Worm (Caenorhabditis elegans) whole organism, young adult: Measurements from ENCODE around the gene pbs-3.
A peak's percentile ranks its signal among the peaks of the same experiment; 100 is the strongest.

Experiments used
- B0261.1 ChIP-seq: sonication (generic microtip); optimal IDR thresholded peaks from 2 replicates; lab custom pipeline; 2016; ENCODE audit warnings: mild to moderate bottlenecking, missing genetic modification characterization, moderate library complexity, missing compliant biosample characterization
- B0336.3 ChIP-seq: fragments of 200-800 bp; sonication (Bioruptor generic); IDR thresholded peaks from 2 replicates; pipeline ENCODE4 v1.3.6; 2022; ENCODE audit warnings: missing genetic modification characterization, missing compliant biosample characterization
- F33H1.4 ChIP-seq: fragments of 200-800 bp; sonication (Bioruptor generic); IDR thresholded peaks from 2 replicates; pipeline ENCODE4 v1.3.6; 2022; ENCODE audit warnings: missing genetic modification reagents, missing genetic modification characterization, missing compliant biosample characterization
- F52B5.7 ChIP-seq: sonication (generic microtip); optimal IDR thresholded peaks from 2 replicates; lab custom pipeline; 2016; ENCODE audit warnings: mild to moderate bottlenecking, missing genetic modification characterization, missing compliant biosample characterization
- F57A8.1 ChIP-seq: fragments of 200-800 bp; sonication (Bioruptor generic); optimal IDR thresholded peaks from 2 replicates; lab custom pipeline; 2018; ENCODE audit warnings: mild to moderate bottlenecking, missing genetic modification characterization, moderate library complexity, missing compliant biosample characterization
- F57C9.4 ChIP-seq: sonication (generic microtip); optimal IDR thresholded peaks from 2 replicates; lab custom pipeline; 2017; ENCODE audit warnings: mild to moderate bottlenecking, missing genetic modification characterization, missing compliant biosample characterization
- T07F8.4 ChIP-seq: sonication (generic microtip); optimal IDR thresholded peaks from 2 replicates; lab custom pipeline; 2016; ENCODE audit warnings: mild to moderate bottlenecking, missing genetic modification characterization, moderate library complexity, missing compliant biosample characterization
- Y53G8AR.9 ChIP-seq: fragments of 200-800 bp; sonication (Bioruptor generic); conservative IDR thresholded peaks from 2 replicates; pipeline ENCODE4 v1.3.6; 2022; ENCODE audit warnings: missing genetic modification reagents, missing genetic modification characterization, missing compliant biosample characterization
- Y67H2A.10 ChIP-seq: fragments of 200-800 bp; sonication (Bioruptor generic); conservative IDR thresholded peaks from 2 replicates; pipeline ENCODE4 v1.3.6; 2022; ENCODE audit warnings: missing genetic modification reagents, missing genetic modification characterization, missing compliant biosample characterization
- Y95B8A.8 ChIP-seq: fragments of 200-800 bp; sonication (Bioruptor generic); IDR thresholded peaks from 2 replicates; pipeline ENCODE4 v1.3.6; 2022; ENCODE audit warnings: missing genetic modification reagents, missing genetic modification characterization, missing compliant biosample characterization
- ZK185.1 ChIP-seq: sonication (generic microtip); optimal IDR thresholded peaks from 2 replicates; lab custom pipeline; 2016; ENCODE audit warnings: mild to moderate bottlenecking, missing genetic modification characterization, missing compliant biosample characterization; ENCODE audit not compliant: poor library complexity, severe bottlenecking
- aptf-3 ChIP-seq: fragments of 200-800 bp; sonication (Bioruptor generic); IDR thresholded peaks from 2 replicates; pipeline ENCODE4 v1.3.6; 2022; ENCODE audit warnings: missing genetic modification characterization, missing compliant biosample characterization
- athp-1 ChIP-seq: sonication (generic microtip); optimal IDR thresholded peaks from 2 replicates; lab custom pipeline; 2017; ENCODE audit warnings: mild to moderate bottlenecking, missing genetic modification characterization, missing compliant biosample characterization
- attf-5 ChIP-seq: fragments of 200-800 bp; sonication (Bioruptor generic); optimal IDR thresholded peaks from 2 replicates; lab custom pipeline; 2018; ENCODE audit warnings: mild to moderate bottlenecking, missing genetic modification characterization, missing compliant biosample characterization
- attf-6 ChIP-seq: fragments of 200-800 bp; sonication (Bioruptor generic); IDR thresholded peaks from 2 replicates; pipeline ENCODE4 v1.3.6; 2022; ENCODE audit warnings: missing genetic modification reagents, missing genetic modification characterization, missing compliant biosample characterization
- bed-2 ChIP-seq: fragments of 200-800 bp; sonication (Bioruptor generic); IDR thresholded peaks from 2 replicates; pipeline ENCODE4 v1.3.6; 2022; ENCODE audit warnings: missing genetic modification reagents, missing genetic modification characterization, missing compliant biosample characterization
- ccch-3 ChIP-seq: fragments of 200-800 bp; sonication (Bioruptor generic); optimal IDR thresholded peaks from 2 replicates; lab custom pipeline; 2018; ENCODE audit warnings: mild to moderate bottlenecking, missing genetic modification characterization, missing compliant biosample characterization
- cebp-1 ChIP-seq, 2 experiments: fragments of 200-800 bp in 1 of 2; sonication (Bioruptor generic) in 1 of 2; sonication (generic microtip) in 1 of 2; IDR thresholded peaks in 1 of 2; optimal IDR thresholded peaks in 1 of 2; 2 replicates each; pipeline versions ENCODE4 v1.3.6 to Lab custom; 2017 to 2022; ENCODE audit warnings: missing compliant biosample characterization in 2 of 2, missing genetic modification characterization in 2 of 2, mild to moderate bottlenecking in 1 of 2, missing genetic modification reagents in 1 of 2, moderate library complexity in 1 of 2
- ceh-27 ChIP-seq: fragments of 200-800 bp; sonication (Bioruptor generic); optimal IDR thresholded peaks from 2 replicates; lab custom pipeline; 2018; ENCODE audit warnings: mild to moderate bottlenecking, missing genetic modification characterization, moderate library complexity, missing compliant biosample characterization
- ceh-40 ChIP-seq: fragments of 200-800 bp; sonication (Bioruptor generic); IDR thresholded peaks from 2 replicates; pipeline ENCODE4 v1.3.6; 2022; ENCODE audit warnings: missing genetic modification characterization, missing compliant biosample characterization
- ceh-79 ChIP-seq: sonication (generic microtip); optimal IDR thresholded peaks from 2 replicates; lab custom pipeline; 2017; ENCODE audit warnings: mild to moderate bottlenecking, missing genetic modification characterization, missing compliant biosample characterization
- ceh-91 ChIP-seq: fragments of 200-800 bp; sonication (Bioruptor generic); IDR thresholded peaks from 2 replicates; pipeline ENCODE4 v1.3.6; 2022; ENCODE audit warnings: missing genetic modification reagents, missing genetic modification characterization, missing compliant biosample characterization
- dox-1 ChIP-seq: fragments of 200-800 bp; sonication (Bioruptor generic); IDR thresholded peaks from 2 replicates; pipeline ENCODE4 v1.3.6; 2022; ENCODE audit warnings: missing genetic modification reagents, missing genetic modification characterization, missing compliant biosample characterization
- dpl-1 ChIP-seq: fragments of 150-350 bp; optimal IDR thresholded peaks from 2 replicates; lab custom pipeline; 2014; ENCODE audit warnings: missing biosample characterization, missing genetic modification reagents, missing genetic modification characterization
- egl-18 ChIP-seq: fragments of 200-800 bp; sonication (Bioruptor generic); IDR thresholded peaks from 2 replicates; pipeline ENCODE4 v1.3.6; 2022; ENCODE audit warnings: missing genetic modification reagents, missing genetic modification characterization, missing compliant biosample characterization
- gei-17 ChIP-seq: fragments of 200-800 bp; sonication (Bioruptor generic); optimal IDR thresholded peaks from 2 replicates; lab custom pipeline; 2018; ENCODE audit warnings: mild to moderate bottlenecking, missing genetic modification characterization, missing compliant biosample characterization
- hlh-12 ChIP-seq: sonication (generic microtip); optimal IDR thresholded peaks from 2 replicates; lab custom pipeline; 2016; ENCODE audit warnings: missing genetic modification characterization, missing compliant biosample characterization
- hmg-20 ChIP-seq: fragments of 200-800 bp; sonication (Bioruptor generic); IDR thresholded peaks from 2 replicates; pipeline ENCODE4 v1.3.6; 2022; ENCODE audit warnings: missing genetic modification reagents, missing genetic modification characterization, missing compliant biosample characterization
- hsf-1 ChIP-seq: fragments of 200-800 bp; sonication (Bioruptor generic); IDR thresholded peaks from 2 replicates; pipeline ENCODE4 v1.3.6; 2022; ENCODE audit warnings: missing genetic modification reagents, missing genetic modification characterization, missing compliant biosample characterization
- let-526 ChIP-seq: fragments of 200-800 bp; sonication (Bioruptor generic); IDR thresholded peaks from 2 replicates; pipeline ENCODE4 v1.3.6; 2022; ENCODE audit warnings: missing genetic modification reagents, missing genetic modification characterization, missing compliant biosample characterization
- lin-26 ChIP-seq: fragments of 200-800 bp; sonication (Bioruptor generic); IDR thresholded peaks from 2 replicates; pipeline ENCODE4 v1.3.6; 2022; ENCODE audit warnings: missing genetic modification reagents, missing genetic modification characterization, missing compliant biosample characterization
- lin-40 ChIP-seq: sonication (generic microtip); optimal IDR thresholded peaks from 2 replicates; lab custom pipeline; 2016; ENCODE audit warnings: missing genetic modification characterization, mild to moderate bottlenecking, missing compliant biosample characterization, missing genotype, missing genetic modification reagents
- lir-1 ChIP-seq: fragments of 200-800 bp; sonication (Bioruptor generic); conservative IDR thresholded peaks from 2 replicates; pipeline ENCODE4 v1.3.6; 2022; ENCODE audit warnings: missing genetic modification reagents, missing genetic modification characterization, missing compliant biosample characterization
- madf-6 ChIP-seq: fragments of 200-800 bp; sonication (Bioruptor generic); IDR thresholded peaks from 2 replicates; pipeline ENCODE4 v1.3.6; 2022; ENCODE audit warnings: missing genetic modification reagents, missing genetic modification characterization, missing compliant biosample characterization
- mcd-1 ChIP-seq: fragments of 200-800 bp; sonication (Bioruptor generic); IDR thresholded peaks from 2 replicates; pipeline ENCODE4 v1.3.6; 2022; ENCODE audit warnings: missing genetic modification reagents, missing genetic modification characterization, missing compliant biosample characterization
- mes-4 ChIP-seq: sonication (generic microtip); optimal IDR thresholded peaks from 2 replicates; lab custom pipeline; 2016; ENCODE audit warnings: missing genotype, missing genetic modification characterization, missing compliant biosample characterization
- nfya-2 ChIP-seq: fragments of 200-800 bp; sonication (Bioruptor generic); IDR thresholded peaks from 2 replicates; pipeline ENCODE4 v1.3.6; 2022; ENCODE audit warnings: missing genetic modification reagents, missing genetic modification characterization, missing compliant biosample characterization
- nfyb-1 ChIP-seq: fragments of 200-800 bp; sonication (Bioruptor generic); IDR thresholded peaks from 2 replicates; pipeline ENCODE4 v1.3.6; 2022; ENCODE audit warnings: missing genetic modification reagents, missing genetic modification characterization, missing compliant biosample characterization
- nhr-120 ChIP-seq: fragments of 200-800 bp; sonication (Bioruptor generic); IDR thresholded peaks from 2 replicates; pipeline ENCODE4 v1.3.6; 2022; ENCODE audit warnings: missing genetic modification characterization, missing compliant biosample characterization
- nhr-27 ChIP-seq: fragments of 200-800 bp; sonication (Bioruptor generic); optimal IDR thresholded peaks from 2 replicates; lab custom pipeline; 2018; ENCODE audit warnings: mild to moderate bottlenecking, missing genetic modification characterization, moderate library complexity, missing compliant biosample characterization
- pbrm-1 ChIP-seq: fragments of 200-800 bp; sonication (Bioruptor generic); IDR thresholded peaks from 2 replicates; pipeline ENCODE4 v1.3.6; 2022; ENCODE audit warnings: missing genetic modification reagents, missing genetic modification characterization, missing compliant biosample characterization
- sdz-38 ChIP-seq: sonication (generic microtip); optimal IDR thresholded peaks from 2 replicates; lab custom pipeline; 2016; ENCODE audit warnings: missing genotype, missing genetic modification characterization, missing compliant biosample characterization
- snpc-1.1 ChIP-seq: sonication (generic microtip); optimal IDR thresholded peaks from 2 replicates; lab custom pipeline; 2017; ENCODE audit warnings: missing genetic modification characterization, mild to moderate bottlenecking, missing compliant biosample characterization, antibody characterized with exemption, moderate library complexity, missing genotype, missing genetic modification reagents; ENCODE audit not compliant: insufficient read depth
- snpc-3.4 ChIP-seq: sonication (generic microtip); optimal IDR thresholded peaks from 2 replicates; lab custom pipeline; 2017; ENCODE audit warnings: missing genetic modification characterization, mild to moderate bottlenecking, missing compliant biosample characterization, antibody characterized with exemption, moderate library complexity, missing genotype, missing genetic modification reagents
- somi-1 ChIP-seq: fragments of 200-800 bp; sonication (Bioruptor generic); optimal IDR thresholded peaks from 2 replicates; lab custom pipeline; 2018; ENCODE audit warnings: mild to moderate bottlenecking, missing genetic modification characterization, missing compliant biosample characterization
- unc-130 ChIP-seq: sonication (generic microtip); optimal IDR thresholded peaks from 2 replicates; lab custom pipeline; 2016; ENCODE audit warnings: missing genetic modification reagents, missing genetic modification characterization, missing compliant biosample characterization
- unc-62 ChIP-seq: fragments of 150-350 bp; optimal IDR thresholded peaks from 2 replicates; lab custom pipeline; 2014; ENCODE audit warnings: missing biosample characterization, missing genetic modification reagents, missing genetic modification characterization
- ztf-18 ChIP-seq: sonication (generic microtip); optimal IDR thresholded peaks from 2 replicates; lab custom pipeline; 2016; ENCODE audit warnings: missing genotype, mild to moderate bottlenecking, missing genetic modification characterization, missing compliant biosample characterization
- ztf-26 ChIP-seq: sonication (generic microtip); optimal IDR thresholded peaks from 2 replicates; lab custom pipeline; 2017; ENCODE audit warnings: missing genetic modification characterization, missing compliant biosample characterization

The pbs-3 gene

DNA sequence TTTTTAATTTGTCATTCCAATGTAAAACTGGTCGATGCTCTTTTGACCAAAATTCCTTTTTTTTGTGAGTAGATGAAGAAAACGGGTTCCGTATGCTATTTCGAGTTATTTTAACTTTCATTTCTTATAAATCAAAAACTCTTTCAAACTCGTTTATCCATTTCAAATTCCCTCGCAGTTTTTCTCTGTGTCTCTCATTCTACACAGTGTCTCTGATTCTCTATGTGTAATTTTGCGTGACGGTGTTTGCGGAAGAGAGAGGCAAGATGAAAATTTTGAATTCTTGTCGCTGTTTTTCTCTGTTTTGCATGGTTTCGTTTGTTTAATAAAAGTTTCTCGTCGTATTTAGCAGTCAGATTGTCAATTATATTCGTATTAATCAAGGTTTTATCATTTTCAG is 43.9 kb upstream of the pbs-3 start, which contains the start of gene citk-2 (continued):
- no peak for TF ChIP-seq bed-2
- no peak for TF ChIP-seq lir-1 (GFP tag; lab: Robert Waterston, UW)
- 0 out of 2 replicates have a peak, but pooled peaks have one; percentile 42 for TF ChIP-seq pbrm-1 (GFP tag; lab: Robert Waterston, UW)
- TF ChIP-seq dox-1 (GFP tag; lab: Robert Waterston, UW): peak; percentile 30; the same call in 1 of the 2 replicates
- no peak for TF ChIP-seq cebp-1 (GFP tag; IDR thresholded peaks at IDR 0.05; lab: Robert Waterston, UW)
- TF ChIP-seq cebp-1 (tag; optimal IDR thresholded peaks at IDR 0.05; lab: Kevin White, UChicago): no peak
- 0 out of 2 replicates have a peak, but pooled peaks have one; percentile 37 for TF ChIP-seq ceh-91
- TF ChIP-seq nhr-27 (tag; lab: Kevin White, UChicago): no peak
- no peak for TF ChIP-seq F57A8.1 (GFP tag; lab: Kevin White, UChicago)
- peak; percentile 79 for TF ChIP-seq mcd-1 (GFP tag; lab: Robert Waterston, UW)
- peak; percentile 74 for TF ChIP-seq nfyb-1 (GFP tag; lab: Robert Waterston, UW)
- TF ChIP-seq F33H1.4 (GFP tag; lab: Robert Waterston, UW): peak; percentile 59
- TF ChIP-seq Y53G8AR.9: peak; percentile 70; the same call in 1 of the 2 replicates
- TF ChIP-seq unc-130 (GFP tag; lab: Kevin White, UChicago): no peak
- peak; percentile 95 for TF ChIP-seq dpl-1 (GFP tag; lab: Kevin White, UChicago)
- TF ChIP-seq hlh-12: no peak
- TF ChIP-seq ceh-27 (GFP tag; lab: Kevin White, UChicago): peak; percentile 72
- no peak for TF ChIP-seq somi-1
- no peak for TF ChIP-seq Y95B8A.8
- TF ChIP-seq ccch-3: no peak
- TF ChIP-seq ZK185.1: peak; percentile 53
- no peak for TF ChIP-seq sdz-38 (tag; lab: Kevin White, UChicago)
- no peak for TF ChIP-seq ceh-79
- no peak for TF ChIP-seq T07F8.4
- no peak for TF ChIP-seq attf-6 (GFP tag; lab: Robert Waterston, UW)
- TF ChIP-seq B0261.1 (tag; lab: Kevin White, UChicago): no peak
- TF ChIP-seq snpc-3.4 (tag; lab: Kevin White, UChicago): peak; percentile 55
- no peak for TF ChIP-seq hsf-1 (GFP tag; lab: Robert Waterston, UW)
- TF ChIP-seq gei-17 (GFP tag; lab: Kevin White, UChicago): no peak
- TF ChIP-seq aptf-3 (GFP tag; lab: Robert Waterston, UW): no peak
- TF ChIP-seq unc-62: no peak
- TF ChIP-seq ztf-18 (tag; lab: Kevin White, UChicago): peak; percentile 5
- TF ChIP-seq let-526: no peak
- no peak for TF ChIP-seq ceh-40
- no peak for TF ChIP-seq Y67H2A.10 (GFP tag; lab: Robert Waterston, UW)
- no peak for TF ChIP-seq nfya-2 (GFP tag; lab: Robert Waterston, UW)
- TF ChIP-seq hmg-20 (GFP tag; lab: Robert Waterston, UW): no peak
- no peak for TF ChIP-seq F57C9.4 (tag; lab: Kevin White, UChicago)
- TF ChIP-seq F52B5.7 (tag; lab: Kevin White, UChicago): no peak
- 0 out of 2 replicates have a peak, but pooled peaks have one; percentile 25 for TF ChIP-seq B0336.3
- 0 out of 2 replicates have a peak, but pooled peaks have one; percentile 13 for TF ChIP-seq egl-18 (GFP tag; lab: Robert Waterston, UW)
- no peak for TF ChIP-seq athp-1
- TF ChIP-seq mes-4 (tag; lab: Kevin White, UChicago): no peak
- TF ChIP-seq lin-26: no peak
- peak; percentile 58 for TF ChIP-seq madf-6
- TF ChIP-seq snpc-1.1 (tag; lab: Kevin White, UChicago): peak; percentile 41
- no peak for TF ChIP-seq nhr-120 (GFP tag; lab: Robert Waterston, UW)
- TF ChIP-seq ztf-26 (tag; lab: Kevin White, UChicago): peak; percentile 4
- TF ChIP-seq attf-5 (GFP tag; lab: Kevin White, UChicago): peak; percentile 19
- no peak for TF ChIP-seq lin-40 (tag; lab: Kevin White, UChicago)
